Worm (Caenorhabditis elegans) whole organism, early embryonic: ENCODE data around the gene mrpl-53.

Experiments
- B0310.2 ChIP-seq: sonication (generic microtip); optimal IDR thresholded peaks from 2 replicates; lab custom pipeline; 2016; ENCODE audit warnings: mild to moderate bottlenecking, missing genetic modification characterization, missing compliant biosample characterization
- F13C5.2 ChIP-seq: sonication (generic microtip); optimal IDR thresholded peaks from 2 replicates; lab custom pipeline; 2017; ENCODE audit warnings: mild to moderate bottlenecking, missing genetic modification characterization, inconsistent platforms, missing compliant biosample characterization
- aly-1 ChIP-seq: sonication (generic microtip); optimal IDR thresholded peaks from 2 replicates; lab custom pipeline; 2016; ENCODE audit warnings: missing genetic modification characterization, missing compliant biosample characterization
- ama-1 ChIP-seq: fragments of 150-350 bp; optimal IDR thresholded peaks from 2 replicates; lab custom pipeline; 2014
- ceh-13 ChIP-seq: fragments of 200-800 bp; sonication (Bioruptor generic); optimal IDR thresholded peaks from 2 replicates; lab custom pipeline; 2018; ENCODE audit warnings: mild to moderate bottlenecking, missing genetic modification characterization, missing compliant biosample characterization
- ceh-36 ChIP-seq: sonication (generic microtip); optimal IDR thresholded peaks from 2 replicates; lab custom pipeline; 2016; ENCODE audit warnings: missing genetic modification characterization, inconsistent platforms, missing compliant biosample characterization
- ets-7 ChIP-seq: sonication (generic microtip); optimal IDR thresholded peaks from 2 replicates; lab custom pipeline; 2016; ENCODE audit warnings: missing genotype, missing genetic modification characterization, missing compliant biosample characterization
- flt-1 ChIP-seq: fragments of 200-800 bp; sonication (Bioruptor generic); IDR thresholded peaks from 2 replicates; pipeline ENCODE4 v1.3.6; 2022; ENCODE audit warnings: missing genetic modification characterization, missing compliant biosample characterization
- hmbx-1 ChIP-seq: sonication (generic microtip); optimal IDR thresholded peaks from 2 replicates; lab custom pipeline; 2016; ENCODE audit warnings: mild to moderate bottlenecking, missing genetic modification characterization, missing compliant biosample characterization
- hmg-4 ChIP-seq: fragments of 200-800 bp; sonication (Bioruptor generic); optimal IDR thresholded peaks from 2 replicates; lab custom pipeline; 2018; ENCODE audit warnings: mild to moderate bottlenecking, missing genetic modification characterization, missing compliant biosample characterization
- hnd-1 ChIP-seq: sonication (generic microtip); optimal IDR thresholded peaks from 2 replicates; lab custom pipeline; 2016; ENCODE audit warnings: missing genetic modification characterization, missing compliant biosample characterization
- pes-1 ChIP-seq: fragments of 200-800 bp; sonication (Bioruptor generic); IDR thresholded peaks from 2 replicates; pipeline ENCODE4 v1.3.6; 2022; ENCODE audit warnings: missing genetic modification reagents, missing genetic modification characterization, missing compliant biosample characterization
- scrt-1 ChIP-seq: fragments of 200-800 bp; sonication (Bioruptor generic); IDR thresholded peaks from 2 replicates; pipeline ENCODE4 v1.3.6; 2022; ENCODE audit warnings: missing genetic modification characterization, missing compliant biosample characterization
- sea-1 ChIP-seq: fragments of 200-800 bp; sonication (Bioruptor generic); conservative IDR thresholded peaks from 2 replicates; pipeline ENCODE4 v1.3.6; 2022; ENCODE audit warnings: missing genetic modification characterization, missing compliant biosample characterization
- tbx-11 ChIP-seq: fragments of 200-800 bp; sonication (Bioruptor generic); IDR thresholded peaks from 2 replicates; pipeline ENCODE4 v1.3.6; 2022; ENCODE audit warnings: missing genetic modification characterization, missing compliant biosample characterization
- tbx-37 ChIP-seq: fragments of 200-800 bp; sonication (Bioruptor generic); conservative IDR thresholded peaks from 2 replicates; pipeline ENCODE4 v1.3.6; 2022; ENCODE audit warnings: missing genetic modification reagents, missing genetic modification characterization, missing compliant biosample characterization
- tra-4 ChIP-seq: sonication (generic microtip); optimal IDR thresholded peaks from 2 replicates; lab custom pipeline; 2017; ENCODE audit warnings: missing genetic modification characterization, missing compliant biosample characterization

mrpl-53 gene

DNA sequence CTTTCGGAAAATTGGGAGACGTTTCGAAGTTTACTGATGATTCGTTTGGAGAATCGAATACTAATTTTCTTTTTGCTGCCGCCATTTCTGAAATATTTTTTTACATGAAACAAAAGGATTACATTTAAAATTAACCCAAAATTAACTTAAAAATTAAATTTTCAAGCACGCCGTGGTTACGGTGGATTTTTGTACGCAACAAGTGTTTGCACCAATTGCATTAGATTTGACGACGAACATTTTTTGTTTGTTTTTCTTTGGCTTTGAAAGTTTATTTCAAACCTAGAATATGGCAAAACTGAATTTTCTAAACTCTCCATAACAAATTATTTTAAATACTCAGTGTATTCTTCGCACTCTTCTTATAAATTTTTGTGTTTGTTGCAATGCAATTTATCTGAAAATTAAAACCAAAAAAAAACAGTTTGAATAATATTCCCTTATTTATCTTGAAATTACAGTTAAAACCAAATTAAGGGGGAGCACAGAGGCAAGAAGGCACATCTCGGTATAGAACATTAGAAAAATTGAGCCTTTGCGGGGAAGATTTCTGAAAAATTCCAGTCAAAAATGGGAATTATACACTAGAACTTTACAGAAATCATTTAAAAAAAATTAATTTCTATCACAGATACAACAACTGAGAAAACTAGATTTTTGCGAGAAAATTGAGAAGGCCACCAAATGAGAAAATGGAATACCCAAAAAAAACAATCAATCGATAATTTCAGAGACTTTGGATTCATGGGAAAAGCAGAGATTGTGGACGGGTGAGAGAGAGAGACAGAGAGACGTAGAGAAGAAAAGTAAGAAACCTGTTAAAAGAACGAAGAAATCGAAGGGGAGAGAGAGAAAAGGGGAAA, 19.8 kb downstream of the mrpl-53 start, which contains the start of gene hal-3:
Gene hal-3 (minus strand): TSS at position 87 of the 863 bp plus-strand sequence.
- TF ChIP-seq F13C5.2 (tag; lab: Kevin White, UChicago) (no peak), tra-4 (tag; lab: Kevin White, UChicago) (no peak), scrt-1 (no peak)

DNA sequence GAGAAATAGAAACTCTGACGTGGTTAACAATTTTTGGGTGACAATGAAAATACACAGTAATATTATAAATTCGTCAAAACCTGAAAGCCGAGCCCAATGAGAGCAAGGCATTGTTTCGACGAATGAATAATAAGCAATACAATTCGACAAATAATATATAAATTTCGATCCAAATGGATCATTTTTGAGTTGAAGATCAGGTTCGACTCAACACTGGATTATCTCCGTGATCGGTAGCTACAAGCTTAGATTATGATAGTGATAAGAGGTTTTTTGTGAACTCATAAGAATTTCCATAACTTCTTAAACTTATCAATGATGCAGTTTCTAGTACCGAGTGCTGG, 20.5 kb downstream of the mrpl-53 start:
- no peak for TF ChIP-seq ceh-13 (GFP tag; lab: Kevin White, UChicago)
- no peak for TF ChIP-seq ama-1 (lab: Kevin White, UChicago)
- no peak for TF ChIP-seq hmg-4
- no peak for TF ChIP-seq B0310.2
- no peak for TF ChIP-seq sea-1 (GFP tag; lab: Robert Waterston, UW)
- TF ChIP-seq F13C5.2 (tag; lab: Kevin White, UChicago) = no peak
- TF ChIP-seq flt-1 (GFP tag; lab: Robert Waterston, UW) = no peak
- TF ChIP-seq tra-4 (tag; lab: Kevin White, UChicago) = no peak
- no peak for TF ChIP-seq hmbx-1 (tag; lab: Kevin White, UChicago)
- TF ChIP-seq hnd-1 (tag; lab: Kevin White, UChicago) = no peak

DNA sequence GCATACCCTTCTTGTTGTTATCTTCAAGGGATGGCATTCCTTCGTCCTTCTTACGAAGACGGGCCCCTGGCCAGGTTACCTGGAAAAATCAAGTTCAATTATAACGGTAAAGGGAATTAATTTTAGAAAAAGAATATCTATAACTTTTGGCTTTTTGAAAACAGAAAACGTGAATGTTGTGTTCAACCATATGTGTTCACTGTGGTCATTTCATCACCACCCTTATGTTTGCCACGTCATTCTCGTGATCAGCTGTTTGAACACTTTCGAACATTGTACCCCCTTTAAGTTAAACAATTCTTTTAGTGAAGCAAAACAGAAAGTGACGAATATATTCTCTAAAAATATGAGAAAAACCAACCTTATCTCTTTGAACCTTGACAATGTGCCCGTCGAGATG, 21.3 kb downstream of the mrpl-53 start:
- no peak for TF ChIP-seq aly-1 (tag; lab: Kevin White, UChicago)
- TF ChIP-seq ceh-36 (tag; lab: Kevin White, UChicago) = no peak
- TF ChIP-seq ama-1 (lab: Kevin White, UChicago) = no peak
- TF ChIP-seq sea-1 (GFP tag; lab: Robert Waterston, UW) = no peak
- TF ChIP-seq F13C5.2 (tag; lab: Kevin White, UChicago) = no peak
- TF ChIP-seq ceh-13 (GFP tag; lab: Kevin White, UChicago) = no peak
- no peak for TF ChIP-seq pes-1 (GFP tag; lab: Robert Waterston, UW)
- TF ChIP-seq scrt-1 = no peak
- TF ChIP-seq hmbx-1 (tag; lab: Kevin White, UChicago) = no peak
- TF ChIP-seq tbx-11 (GFP tag; lab: Robert Waterston, UW) = no peak

DNA sequence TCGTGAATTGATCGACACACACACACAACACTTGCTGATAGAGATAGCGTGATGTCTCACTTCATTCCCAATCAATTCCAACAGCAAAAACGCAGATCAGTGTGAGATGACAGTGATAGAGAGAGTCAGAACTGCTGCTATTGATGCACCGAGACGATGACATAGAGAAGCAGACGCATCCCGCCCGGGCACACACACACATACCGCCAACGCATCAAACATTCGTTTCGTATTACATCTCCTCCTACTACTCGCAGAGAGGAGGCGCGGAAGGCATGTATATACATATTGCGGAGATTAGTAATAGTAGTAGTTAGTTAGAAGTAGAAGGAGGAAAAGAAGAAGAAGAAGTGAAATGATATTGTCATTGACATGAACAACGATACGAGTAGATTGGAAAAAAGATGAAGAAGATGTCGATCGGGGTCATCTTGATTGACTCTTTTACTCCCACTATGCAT, 22.0 kb downstream of the mrpl-53 start:
- TF ChIP-seq flt-1 (GFP tag; lab: Robert Waterston, UW) = no peak
- TF ChIP-seq aly-1 (tag; lab: Kevin White, UChicago) = no peak
- no peak for TF ChIP-seq tra-4 (tag; lab: Kevin White, UChicago)
- TF ChIP-seq hmg-4 = no peak
- no peak for TF ChIP-seq hnd-1 (tag; lab: Kevin White, UChicago)
- no peak for TF ChIP-seq tbx-11 (GFP tag; lab: Robert Waterston, UW)
- TF ChIP-seq ceh-36 (tag; lab: Kevin White, UChicago) = no peak
- no peak for TF ChIP-seq pes-1 (GFP tag; lab: Robert Waterston, UW)
- TF ChIP-seq tbx-37 (GFP tag; lab: Robert Waterston, UW) = no peak
- TF ChIP-seq hmbx-1 (tag; lab: Kevin White, UChicago) = no peak
- no peak for TF ChIP-seq F13C5.2 (tag; lab: Kevin White, UChicago)
- TF ChIP-seq ceh-13 (GFP tag; lab: Kevin White, UChicago) = no peak
- no peak for TF ChIP-seq ama-1 (lab: Kevin White, UChicago)

DNA sequence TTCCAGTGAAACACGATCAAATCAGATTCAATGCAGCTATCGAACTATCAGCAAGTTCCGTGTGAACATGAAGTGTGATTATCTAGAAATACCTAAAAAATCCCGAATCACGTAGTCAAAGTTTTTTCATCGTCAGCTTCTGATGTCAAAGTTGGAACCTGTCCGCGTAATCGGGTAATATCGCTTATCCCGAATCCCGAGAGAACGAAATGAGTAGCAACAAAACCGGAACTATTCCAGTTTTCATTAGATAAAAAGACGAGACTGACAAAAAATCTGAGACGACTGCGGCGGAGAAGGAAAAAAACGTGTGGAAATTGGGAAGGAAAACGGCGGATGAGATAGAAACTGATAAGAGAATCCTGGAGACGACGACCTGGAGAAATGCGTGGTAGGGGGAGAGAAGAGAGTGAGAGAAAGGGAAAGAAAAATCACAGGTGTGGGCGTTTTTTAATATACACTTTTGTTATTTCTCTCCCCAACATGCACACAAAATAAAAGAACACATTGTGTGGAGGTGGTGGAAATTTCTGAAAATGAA, 22.6 kb downstream of the mrpl-53 start:
- TF ChIP-seq hmg-4 (peak; percentile 11), hmbx-1 (tag; lab: Kevin White, UChicago) (no peak)

ce11 chrII:9620616-9621015, 23.2 kb downstream of the mrpl-53 start:
- TF ChIP-seq ets-7 (tag; lab: Kevin White, UChicago) (no peak), F13C5.2 (tag; lab: Kevin White, UChicago) (no peak), flt-1 (GFP tag; lab: Robert Waterston, UW) (no peak), tra-4 (tag; lab: Kevin White, UChicago) (no peak), hmbx-1 (tag; lab: Kevin White, UChicago) (no peak), aly-1 (tag; lab: Kevin White, UChicago) (no peak), tbx-11 (GFP tag; lab: Robert Waterston, UW) (no peak), hnd-1 (tag; lab: Kevin White, UChicago) (no peak), scrt-1 (no peak), ceh-13 (GFP tag; lab: Kevin White, UChicago) (no peak), ama-1 (lab: Kevin White, UChicago) (no peak), sea-1 (GFP tag; lab: Robert Waterston, UW) (no peak), B0310.2 (no peak), pes-1 (GFP tag; lab: Robert Waterston, UW) (no peak), ceh-36 (tag; lab: Kevin White, UChicago) (no peak), hmg-4 (no peak)

ce11 chrII:9621121-9621520, 23.7 kb downstream of the mrpl-53 start:
- no peak for TF ChIP-seq F13C5.2 (tag; lab: Kevin White, UChicago)
- no peak for TF ChIP-seq ama-1 (lab: Kevin White, UChicago)
- no peak for TF ChIP-seq B0310.2
- no peak for TF ChIP-seq tbx-37 (GFP tag; lab: Robert Waterston, UW)
- TF ChIP-seq hmbx-1 (tag; lab: Kevin White, UChicago) = no peak
- no peak for TF ChIP-seq sea-1 (GFP tag; lab: Robert Waterston, UW)
